Fruit fly (Drosophila melanogaster): Measurements from ENCODE around the gene CG14322.

Gene CG14322

dm6 chr3R:17701131-17701593, 53.7 kb downstream of the CG14322 start (continued):
- TF ChIP-seq CG1529 (GFP tag; optimal IDR thresholded peaks at IDR 0.05) (no peak), Hmr (GFP tag; optimal IDR thresholded peaks at IDR 0.05) (no peak), ham (GFP tag; IDR thresholded peaks at IDR 0.05) (no peak), CG10366 (GFP tag; IDR thresholded peaks at IDR 0.05) (no peak), usp (GFP tag; optimal IDR thresholded peaks at IDR 0.05) (no peak), Gsc (GFP tag; IDR thresholded peaks at IDR 0.05) (no peak), Hr39 (optimal IDR thresholded peaks at IDR 0.05) (no peak), emc (GFP tag; optimal IDR thresholded peaks at IDR 0.05) (no peak), CG8924 (tag; optimal IDR thresholded peaks at IDR 0.05) (no peak), chm (GFP tag; IDR thresholded peaks at IDR 0.05) (0 out of 2 replicates have a peak, but pooled peaks have one; percentile 8), HLH3B (GFP tag; IDR thresholded peaks at IDR 0.05) (no peak), B-H2 (GFP tag; optimal IDR thresholded peaks at IDR 0.05) (peak; percentile 25), Eip74EF (GFP tag; optimal IDR thresholded peaks at IDR 0.05) (no peak), Hr3 (GFP tag; optimal IDR thresholded peaks at IDR 0.05) (no peak), CG14050 (GFP tag; IDR thresholded peaks at IDR 0.05) (no peak), Xrp1 (GFP tag; IDR thresholded peaks at IDR 0.05) (no peak), CG11093 (GFP tag; IDR thresholded peaks at IDR 0.05) (no peak), CoRest (tag; optimal IDR thresholded peaks at IDR 0.05) (peak; percentile 11), H15 (GFP tag; IDR thresholded peaks at IDR 0.05) (no peak), pho (GFP tag; optimal IDR thresholded peaks at IDR 0.05) (no peak), CG6813 (GFP tag; optimal IDR thresholded peaks at IDR 0.05) (no peak), org-1 (GFP tag; optimal IDR thresholded peaks at IDR 0.05) (no peak), ac (GFP tag; optimal IDR thresholded peaks at IDR 0.05) (no peak), CG2116 (GFP tag; optimal IDR thresholded peaks at IDR 0.05) (no peak), fd102C (GFP tag; optimal IDR thresholded peaks at IDR 0.05) (no peak), E2f1 (GFP tag; IDR thresholded peaks at IDR 0.05) (no peak), CG10431 (GFP tag; optimal IDR thresholded peaks at IDR 0.05) (no peak), bsh (GFP tag; optimal IDR thresholded peaks at IDR 0.05) (no peak), Dp (GFP tag; optimal IDR thresholded peaks at IDR 0.05) (no peak), amos (GFP tag; IDR thresholded peaks at IDR 0.05; ENCODE audit: partially characterized antibody) (no peak), abd-A (tag; optimal IDR thresholded peaks at IDR 0.05) (peak; percentile 78), CG6854 (GFP tag; optimal IDR thresholded peaks at IDR 0.05) (no peak), zfh1 (GFP tag; IDR thresholded peaks at IDR 0.05) (no peak), nmo (GFP tag; optimal IDR thresholded peaks at IDR 0.05) (no peak), ewg (GFP tag; optimal IDR thresholded peaks at IDR 0.05) (no peak), CG12744 (GFP tag; optimal IDR thresholded peaks at IDR 0.05) (no peak), CG18011 (GFP tag; optimal IDR thresholded peaks at IDR 0.05) (no peak), Kr (GFP tag; optimal IDR thresholded peaks at IDR 0.05) (no peak), Hr51 (GFP tag; optimal IDR thresholded peaks at IDR 0.05) (no peak), cad (GFP tag; optimal IDR thresholded peaks at IDR 0.05) (no peak), Atf3 (GFP tag; optimal IDR thresholded peaks at IDR 0.05) (no peak), CG10321 (GFP tag; IDR thresholded peaks at IDR 0.05) (no peak), CG6689 (GFP tag; IDR thresholded peaks at IDR 0.05) (no peak), tna (GFP tag; IDR thresholded peaks at IDR 0.05; ENCODE audit: partially characterized antibody) (no peak), CG10565 (GFP tag; optimal IDR thresholded peaks at IDR 0.05) (no peak), vfl (GFP tag; optimal IDR thresholded peaks at IDR 0.05) (no peak), bcd (GFP tag; optimal IDR thresholded peaks at IDR 0.05) (no peak), ken (GFP tag; IDR thresholded peaks at IDR 0.05) (no peak), CG13123 (GFP tag; optimal IDR thresholded peaks at IDR 0.05) (no peak), ranshi (GFP tag; IDR thresholded peaks at IDR 0.05) (no peak), CG2120 (GFP tag; optimal IDR thresholded peaks at IDR 0.05) (peak; percentile 21), ttk (GFP tag; IDR thresholded peaks at IDR 0.05) (no peak)
